Worm (Caenorhabditis elegans): ENCODE data around the gene math-38.

- TF ChIP-seq unc-86 (tag; optimal IDR thresholded peaks at IDR 0.05) (no peak), nhr-11 (tag; optimal IDR thresholded peaks at IDR 0.05) (no peak), sdc-2 (tag; optimal IDR thresholded peaks at IDR 0.05) (no peak), ztf-16 (tag; optimal IDR thresholded peaks at IDR 0.05) (no peak), eyg-1 (tag; optimal IDR thresholded peaks at IDR 0.05) (no peak), unc-55 (GFP tag; optimal IDR thresholded peaks at IDR 0.05) (no peak), pqm-1 (tag; optimal IDR thresholded peaks at IDR 0.05) (no peak), hlh-30 (tag; optimal IDR thresholded peaks at IDR 0.05; ENCODE audit: insufficient read depth) (no peak), mec-3 (tag; optimal IDR thresholded peaks at IDR 0.05; ENCODE audit: borderline replicate concordance) (no peak)
Measured at ce11 chrII:1605010-1605409, 25.2 kb upstream of the math-38 start.
